Fruit fly (Drosophila melanogaster) whole organism, prepupa: ENCODE data around the gene Nup93-1.

Source experiments
- Blimp-1 ChIP-seq: fragments of 200-800 bp; sonication (Bioruptor generic); optimal IDR thresholded peaks from 3 replicates; lab custom pipeline; 2017; ENCODE audit warnings: missing biosample characterization, missing genetic modification characterization, mild to moderate bottlenecking, moderate library complexity, missing genetic modification reagents
- CG10631 ChIP-seq: fragments of 200-800 bp; sonication (Bioruptor generic); optimal IDR thresholded peaks from 2 replicates; lab custom pipeline; 2016; ENCODE audit warnings: missing biosample characterization, missing genetic modification characterization
- CG10669 ChIP-seq: fragments of 200-800 bp; sonication (Bioruptor generic); optimal IDR thresholded peaks from 3 replicates; lab custom pipeline; 2018; ENCODE audit warnings: missing biosample characterization, mild to moderate bottlenecking, missing genetic modification characterization, moderate library complexity
- CG11902 ChIP-seq: fragments of 200-800 bp; sonication (Bioruptor generic); optimal IDR thresholded peaks from 3 replicates; lab custom pipeline; 2016; ENCODE audit warnings: missing biosample characterization, missing genetic modification characterization
- CG15336 ChIP-seq: fragments of 200-800 bp; sonication (Bioruptor generic); IDR thresholded peaks from 2 replicates; pipeline ENCODE4 v1.3.6; 2022; ENCODE audit warnings: missing biosample characterization, missing genetic modification characterization
- CG3032 ChIP-seq: fragments of 200-800 bp; optimal IDR thresholded peaks from 2 replicates; lab custom pipeline; 2019; ENCODE audit warnings: missing biosample characterization, mild to moderate bottlenecking, missing genetic modification characterization, moderate library complexity
- CG31627 ChIP-seq: fragments of 200-800 bp; sonication (Bioruptor generic); optimal IDR thresholded peaks from 3 replicates; lab custom pipeline; 2016; ENCODE audit warnings: missing biosample characterization, missing genetic modification characterization
- CG32006 ChIP-seq: fragments of 200-800 bp; sonication (Bioruptor generic); optimal IDR thresholded peaks from 3 replicates; lab custom pipeline; 2017; ENCODE audit warnings: missing biosample characterization, mild to moderate bottlenecking, missing genetic modification characterization
- CG4318 ChIP-seq: fragments of 200-800 bp; sonication (Bioruptor generic); optimal IDR thresholded peaks from 3 replicates; lab custom pipeline; 2017; ENCODE audit warnings: missing biosample characterization, mild to moderate bottlenecking, missing genetic modification characterization
- CG6163 ChIP-seq: fragments of 200-800 bp; sonication (Bioruptor generic); IDR thresholded peaks from 3 replicates; pipeline ENCODE4 v1.3.6; 2022; ENCODE audit warnings: missing biosample characterization, missing genetic modification characterization
- CG6276 ChIP-seq: fragments of 200-800 bp; sonication (Bioruptor generic); optimal IDR thresholded peaks from 2 replicates; lab custom pipeline; 2017; ENCODE audit warnings: missing biosample characterization, mild to moderate bottlenecking, missing genetic modification characterization
- CG6792 ChIP-seq: fragments of 200-800 bp; sonication (Bioruptor generic); optimal IDR thresholded peaks from 3 replicates; lab custom pipeline; 2016; ENCODE audit warnings: missing biosample characterization, missing genetic modification characterization
- CG6854 ChIP-seq: fragments of 200-800 bp; sonication (Bioruptor generic); optimal IDR thresholded peaks from 2 replicates; lab custom pipeline; 2017; ENCODE audit warnings: missing biosample characterization, mild to moderate bottlenecking, missing genetic modification characterization
- CG8119 ChIP-seq: fragments of 200-800 bp; sonication (Bioruptor generic); IDR thresholded peaks from 3 replicates; pipeline ENCODE4 v1.3.6; 2022; ENCODE audit warnings: missing biosample characterization, missing genetic modification characterization
- CG9139 ChIP-seq: fragments of 200-800 bp; sonication (Bioruptor generic); optimal IDR thresholded peaks from 3 replicates; lab custom pipeline; 2017; ENCODE audit warnings: missing biosample characterization, mild to moderate bottlenecking, missing genetic modification characterization
- Eip75B ChIP-seq: fragments of 200-800 bp; sonication (Bioruptor generic); optimal IDR thresholded peaks from 3 replicates; lab custom pipeline; 2016; ENCODE audit warnings: missing biosample characterization, missing genetic modification characterization
- Eip78C ChIP-seq: fragments of 200-800 bp; sonication (Bioruptor generic); peaks from one replicate; lab custom pipeline; 2016; ENCODE audit warnings: missing biosample characterization, missing genetic modification characterization
- Eip93F ChIP-seq: fragments of 200-800 bp; sonication (Bioruptor generic); optimal IDR thresholded peaks from 2 replicates; lab custom pipeline; 2016; ENCODE audit warnings: missing biosample characterization, mild to moderate bottlenecking, missing genetic modification characterization
- Ets96B ChIP-seq: fragments of 200-800 bp; optimal IDR thresholded peaks from 2 replicates; lab custom pipeline; 2019; ENCODE audit warnings: missing biosample characterization, mild to moderate bottlenecking, missing genetic modification characterization, moderate library complexity
- Gug ChIP-seq: fragments of 200-800 bp; sonication (Bioruptor generic); IDR thresholded peaks from 2 replicates; pipeline ENCODE4 v1.3.6; 2022; ENCODE audit warnings: missing biosample characterization, missing genetic modification characterization
- Hr39 ChIP-seq: fragments of 200-800 bp; sonication (Bioruptor generic); optimal IDR thresholded peaks from 2 replicates; lab custom pipeline; 2016; ENCODE audit warnings: missing biosample characterization, missing genetic modification characterization
- Lpt ChIP-seq: fragments of 200-800 bp; sonication (Bioruptor generic); optimal IDR thresholded peaks from 3 replicates; lab custom pipeline; 2016; ENCODE audit warnings: missing biosample characterization, missing genetic modification characterization
- Met ChIP-seq: fragments of 200-800 bp; sonication (Bioruptor generic); optimal IDR thresholded peaks from 3 replicates; lab custom pipeline; 2016; ENCODE audit warnings: missing biosample characterization, missing genetic modification characterization
- Sox14 ChIP-seq: fragments of 200-800 bp; sonication (Bioruptor generic); optimal IDR thresholded peaks from 3 replicates; lab custom pipeline; 2016; ENCODE audit warnings: missing biosample characterization, missing genetic modification characterization
- achi ChIP-seq: fragments of 200-800 bp; sonication (Bioruptor generic); optimal IDR thresholded peaks from 3 replicates; lab custom pipeline; 2016; ENCODE audit warnings: missing biosample characterization, missing genetic modification characterization
- acj6 ChIP-seq: fragments of 200-800 bp; sonication (Bioruptor generic); optimal IDR thresholded peaks from 3 replicates; lab custom pipeline; 2016; ENCODE audit warnings: missing biosample characterization, missing genetic modification characterization
- dac ChIP-seq: fragments of 200-800 bp; sonication (Bioruptor generic); optimal IDR thresholded peaks from 2 replicates; lab custom pipeline; 2017; ENCODE audit warnings: missing biosample characterization, mild to moderate bottlenecking, missing genetic modification characterization
- dsx ChIP-seq: fragments of 200-800 bp; optimal IDR thresholded peaks from 3 replicates; lab custom pipeline; 2019; ENCODE audit warnings: missing biosample characterization, mild to moderate bottlenecking, missing genetic modification characterization, moderate library complexity; ENCODE audit not compliant: poor library complexity, severe bottlenecking
- eg ChIP-seq: fragments of 200-800 bp; sonication (Bioruptor generic); IDR thresholded peaks from 3 replicates; pipeline ENCODE4 v1.3.6; 2022; ENCODE audit warnings: missing biosample characterization, missing genetic modification characterization
- esn ChIP-seq: fragments of 200-800 bp; sonication (Bioruptor generic); optimal IDR thresholded peaks from 2 replicates; lab custom pipeline; 2016; ENCODE audit warnings: missing biosample characterization, mild to moderate bottlenecking, missing genetic modification characterization, moderate library complexity
- fd59A ChIP-seq: fragments of 200-800 bp; sonication (Bioruptor generic); optimal IDR thresholded peaks from 2 replicates; lab custom pipeline; 2017; ENCODE audit warnings: missing biosample characterization, mild to moderate bottlenecking, missing genetic modification characterization, missing genetic modification reagents
- fd85E ChIP-seq: fragments of 200-800 bp; sonication (Bioruptor generic); optimal IDR thresholded peaks from 3 replicates; lab custom pipeline; 2016; ENCODE audit warnings: missing biosample characterization, missing genetic modification characterization
- fkh ChIP-seq: fragments of 200-800 bp; sonication (Bioruptor generic); optimal IDR thresholded peaks from 3 replicates; lab custom pipeline; 2017; ENCODE audit warnings: missing biosample characterization, mild to moderate bottlenecking, missing genetic modification characterization, moderate library complexity
- salr ChIP-seq, 2 experiments: fragments of 200-800 bp; sonication (Bioruptor generic); optimal IDR thresholded peaks; 3 replicates each; lab custom pipeline; 2016 to 2018; ENCODE audit warnings: missing biosample characterization in 2 of 2, missing genetic modification characterization in 2 of 2, mild to moderate bottlenecking in 1 of 2
- spab ChIP-seq: fragments of 200-800 bp; sonication (Bioruptor generic); optimal IDR thresholded peaks from 2 replicates; lab custom pipeline; 2017; ENCODE audit warnings: missing biosample characterization, mild to moderate bottlenecking, missing genetic modification characterization, missing genetic modification reagents
- ss ChIP-seq, 2 experiments: fragments of 200-800 bp; sonication (Bioruptor generic); optimal IDR thresholded peaks; 2 replicates in 1 of 2; 3 replicates in 1 of 2; lab custom pipeline; 2017 to 2018; ENCODE audit warnings: mild to moderate bottlenecking in 2 of 2, missing biosample characterization in 2 of 2, missing genetic modification characterization in 2 of 2, moderate library complexity in 1 of 2
- svp ChIP-seq: fragments of 200-800 bp; sonication (Bioruptor generic); peaks from one replicate; lab custom pipeline; 2016; ENCODE audit warnings: missing biosample characterization, missing genetic modification characterization

Nup93-1 gene

DNA sequence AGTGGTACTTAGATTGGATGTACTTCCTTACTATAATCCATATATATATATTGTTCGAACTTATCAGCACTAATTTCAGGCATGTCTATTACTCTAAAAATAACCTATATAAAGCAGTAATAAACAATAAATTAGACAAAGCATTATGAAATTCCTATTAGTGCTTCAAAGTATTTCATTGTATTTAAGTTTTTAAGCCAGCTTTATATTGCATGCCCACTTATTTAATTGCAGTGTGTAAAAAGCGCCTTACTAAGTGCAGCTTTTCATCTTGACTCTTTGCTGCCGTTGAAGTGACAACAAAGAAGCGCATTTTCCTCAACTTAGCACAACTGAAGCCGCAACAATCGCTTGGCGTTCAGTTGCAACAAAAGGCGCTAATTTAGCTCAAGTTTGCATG is 3.8 kb upstream of the Nup93-1 start (continued):
- TF ChIP-seq CG9139 (GFP tag; lab: Kevin White, UChicago) (no peak), Eip75B (no peak), salr (GFP tag; optimal IDR thresholded peaks at IDR 0.05; lab: Kevin White, UChicago) (peak in 1 of 2 experiments; percentile 22), esn (GFP tag; lab: Kevin White, UChicago) (no peak), spab (GFP tag; lab: Kevin White, UChicago) (no peak), Eip93F (GFP tag; lab: Kevin White, UChicago) (no peak), CG6276 (GFP tag; lab: Kevin White, UChicago) (peak; percentile 11), CG11902 (GFP tag; lab: Kevin White, UChicago) (no peak), dac (GFP tag; lab: Kevin White, UChicago) (no peak)

- peak; percentile 6; the same call in 1 of the 2 replicates for TF ChIP-seq CG15336 (GFP tag; lab: Robert Waterston, UW)
- TF ChIP-seq eg (GFP tag; lab: Robert Waterston, UW) = no peak
- TF ChIP-seq Blimp-1 (GFP tag; lab: Kevin White, UChicago) = peak; percentile 71
These were observed 2.9 kb upstream of the Nup93-1 start for dm6 chrX:13819682-13820081.

DNA sequence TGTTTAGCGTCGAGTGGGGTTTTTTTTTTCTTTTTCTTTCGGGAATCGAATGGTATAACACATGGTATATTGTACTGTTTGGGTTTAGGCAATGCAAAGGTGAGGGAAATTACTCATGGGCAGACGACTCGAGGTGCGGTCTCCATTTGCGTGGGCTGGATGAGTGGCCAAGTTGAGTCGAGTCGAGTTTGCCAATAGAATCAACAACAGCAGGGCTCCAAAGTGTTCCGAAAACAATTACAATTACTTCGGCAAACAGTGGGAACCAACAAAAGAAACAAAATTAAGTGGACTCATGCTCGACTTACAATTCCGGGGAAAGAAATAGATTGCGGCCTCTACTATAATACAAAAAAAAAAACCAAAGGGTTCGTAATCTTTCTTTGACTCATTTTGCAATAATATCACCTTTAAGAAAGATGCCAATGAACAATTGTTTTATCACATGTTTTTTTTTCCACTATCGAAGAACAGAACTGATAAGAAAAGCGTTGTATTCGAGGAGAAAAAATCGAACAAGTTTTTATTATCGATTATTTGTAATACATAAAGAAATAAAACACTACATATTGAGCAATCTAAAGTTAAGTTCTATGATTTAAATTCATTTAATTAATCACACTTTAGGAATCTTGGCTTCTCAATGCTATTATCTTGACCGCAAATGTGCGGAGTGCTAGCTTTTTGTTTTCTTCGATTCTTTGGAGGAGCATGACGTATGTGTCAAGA is 2.2 kb upstream of the Nup93-1 start:
- TF ChIP-seq svp (GFP tag; lab: Kevin White, UChicago) = peak; percentile 63
- no peak for TF ChIP-seq esn (GFP tag; lab: Kevin White, UChicago)
- TF ChIP-seq CG6276 (GFP tag; lab: Kevin White, UChicago) = peak; percentile 20
- peak; percentile 71 for TF ChIP-seq fkh
- peak; percentile 38; the same call in 2 of the 3 replicates for TF ChIP-seq CG8119 (GFP tag; lab: Robert Waterston, UW)
- no peak for TF ChIP-seq dac (GFP tag; lab: Kevin White, UChicago)
- peak; percentile 58 for TF ChIP-seq Eip78C
- TF ChIP-seq CG32006 (GFP tag; lab: Kevin White, UChicago) = peak; percentile 12

dm6 chrX:13821039-13821774 is 1.4 kb upstream of the Nup93-1 start:
- TF ChIP-seq CG6854 (GFP tag; lab: Kevin White, UChicago) (no peak), eg (GFP tag; lab: Robert Waterston, UW) (0 out of 3 replicates have a peak, but pooled peaks have one; percentile 10), CG3032 (tag; lab: Kevin White, UChicago) (peak; percentile 3), CG8119 (GFP tag; lab: Robert Waterston, UW) (peak; percentile 21; the same call in 1 of the 3 replicates), CG10631 (GFP tag; lab: Kevin White, UChicago) (peak; percentile 21), CG32006 (GFP tag; lab: Kevin White, UChicago) (peak; percentile 50), Lpt (peak; percentile 35), Ets96B (tag; lab: Kevin White, UChicago) (no peak), fd59A (GFP tag; lab: Kevin White, UChicago) (no peak), Eip78C (peak; percentile 85), achi (GFP tag; lab: Kevin White, UChicago) (peak; percentile 15), Sox14 (GFP tag; lab: Kevin White, UChicago) (no peak), acj6 (peak; percentile 10)

- TF ChIP-seq CG6792 (GFP tag; lab: Kevin White, UChicago) (peak; percentile 13), eg (GFP tag; lab: Robert Waterston, UW) (peak; percentile 58; the same call in 1 of the 3 replicates), CG10669 (GFP tag; lab: Kevin White, UChicago) (no peak), CG4318 (GFP tag; lab: Kevin White, UChicago) (no peak), Sox14 (GFP tag; lab: Kevin White, UChicago) (peak; percentile 45), CG8119 (GFP tag; lab: Robert Waterston, UW) (0 out of 3 replicates have a peak, but pooled peaks have one; percentile 13), fd85E (GFP tag; lab: Kevin White, UChicago) (no peak), Gug (GFP tag; lab: Robert Waterston, UW) (no peak), CG11902 (GFP tag; lab: Kevin White, UChicago) (no peak), Hr39 (GFP tag; lab: Kevin White, UChicago) (no peak), ss (GFP tag; optimal IDR thresholded peaks at IDR 0.05; lab: Kevin White, UChicago) (peak in 1 of 2 experiments; percentile 65), Eip78C (peak; percentile 66), Met (no peak), esn (GFP tag; lab: Kevin White, UChicago) (peak; percentile 39), CG6163 (GFP tag; lab: Robert Waterston, UW) (peak; percentile 29; the same call in 1 of the 3 replicates), dsx (GFP tag; lab: Kevin White, UChicago) (peak; percentile 13), CG6854 (GFP tag; lab: Kevin White, UChicago) (peak; percentile 73), CG31627 (GFP tag; lab: Kevin White, UChicago) (no peak)
These were observed 692 bp upstream of the Nup93-1 start, which contains the start of gene Clic for dm6 chrX:13821775-13822493. TSS of gene Clic (minus strand) at chrX:13822307.
